Worm (Caenorhabditis elegans) whole organism, young adult: ENCODE results near the gene ccdc-47.

Source experiments
- B0019.2 ChIP-seq: fragments of 200-800 bp; sonication (Bioruptor generic); conservative IDR thresholded peaks from 2 replicates; pipeline ENCODE4 v1.3.6; 2022; ENCODE audit warnings: missing genetic modification reagents, missing genetic modification characterization, missing compliant biosample characterization
- B0035.1 ChIP-seq: sonication (generic microtip); optimal IDR thresholded peaks from 2 replicates; lab custom pipeline; 2016; ENCODE audit warnings: missing genetic modification characterization, mild to moderate bottlenecking, missing compliant biosample characterization, missing genotype, missing genetic modification reagents
- C17E4.6 ChIP-seq: fragments of 200-800 bp; sonication (Bioruptor generic); IDR thresholded peaks from 2 replicates; pipeline ENCODE4 v1.3.6; 2022; ENCODE audit warnings: missing genetic modification reagents, missing genetic modification characterization, missing compliant biosample characterization
- F23B12.7 ChIP-seq: sonication (generic microtip); optimal IDR thresholded peaks from 2 replicates; lab custom pipeline; 2017; ENCODE audit warnings: missing genetic modification characterization, mild to moderate bottlenecking, missing compliant biosample characterization, antibody characterized with exemption, moderate library complexity; ENCODE audit not compliant: insufficient read depth
- F33H1.4 ChIP-seq: fragments of 200-800 bp; sonication (Bioruptor generic); IDR thresholded peaks from 2 replicates; pipeline ENCODE4 v1.3.6; 2022; ENCODE audit warnings: missing genetic modification reagents, missing genetic modification characterization, missing compliant biosample characterization
- F37B4.10 ChIP-seq: fragments of 200-800 bp; sonication (Bioruptor generic); IDR thresholded peaks from 2 replicates; pipeline ENCODE4 v1.3.6; 2022; ENCODE audit warnings: missing genetic modification characterization, missing compliant biosample characterization
- F39B2.1 ChIP-seq: fragments of 200-800 bp; sonication (Bioruptor generic); IDR thresholded peaks from 2 replicates; pipeline ENCODE4 v1.3.6; 2022; ENCODE audit warnings: missing genetic modification reagents, missing genetic modification characterization, missing compliant biosample characterization
- F57A8.1 ChIP-seq: fragments of 200-800 bp; sonication (Bioruptor generic); optimal IDR thresholded peaks from 2 replicates; lab custom pipeline; 2018; ENCODE audit warnings: mild to moderate bottlenecking, missing genetic modification characterization, moderate library complexity, missing compliant biosample characterization
- K12H6.12 ChIP-seq: fragments of 200-800 bp; sonication (Bioruptor generic); optimal IDR thresholded peaks from 2 replicates; lab custom pipeline; 2018; ENCODE audit warnings: mild to moderate bottlenecking, missing genetic modification characterization, missing compliant biosample characterization
- Y95B8A.8 ChIP-seq: fragments of 200-800 bp; sonication (Bioruptor generic); IDR thresholded peaks from 2 replicates; pipeline ENCODE4 v1.3.6; 2022; ENCODE audit warnings: missing genetic modification reagents, missing genetic modification characterization, missing compliant biosample characterization
- aptf-2 ChIP-seq: fragments of 200-800 bp; sonication (Bioruptor generic); conservative IDR thresholded peaks from 2 replicates; pipeline ENCODE4 v1.3.6; 2022; ENCODE audit warnings: missing genetic modification reagents, missing genetic modification characterization, missing compliant biosample characterization
- atf-7 ChIP-seq: sonication (generic microtip); optimal IDR thresholded peaks from 2 replicates; lab custom pipeline; 2017; ENCODE audit warnings: mild to moderate bottlenecking, missing genetic modification characterization, missing compliant biosample characterization
- ccch-3 ChIP-seq: fragments of 200-800 bp; sonication (Bioruptor generic); optimal IDR thresholded peaks from 2 replicates; lab custom pipeline; 2018; ENCODE audit warnings: mild to moderate bottlenecking, missing genetic modification characterization, missing compliant biosample characterization
- cebp-1 ChIP-seq, 2 experiments: fragments of 200-800 bp in 1 of 2; sonication (Bioruptor generic) in 1 of 2; sonication (generic microtip) in 1 of 2; IDR thresholded peaks in 1 of 2; optimal IDR thresholded peaks in 1 of 2; 2 replicates each; pipeline versions ENCODE4 v1.3.6 to Lab custom; 2017 to 2022; ENCODE audit warnings: missing compliant biosample characterization in 2 of 2, missing genetic modification characterization in 2 of 2, mild to moderate bottlenecking in 1 of 2, missing genetic modification reagents in 1 of 2, moderate library complexity in 1 of 2
- ceh-100 ChIP-seq: fragments of 200-800 bp; sonication (Bioruptor generic); IDR thresholded peaks from 2 replicates; pipeline ENCODE4 v1.3.6; 2022; ENCODE audit warnings: missing genetic modification reagents, missing genetic modification characterization, missing compliant biosample characterization
- ceh-58 ChIP-seq: fragments of 200-800 bp; sonication (Bioruptor generic); IDR thresholded peaks from 2 replicates; pipeline ENCODE4 v1.3.6; 2022; ENCODE audit warnings: missing genetic modification characterization, missing compliant biosample characterization
- ceh-91 ChIP-seq: fragments of 200-800 bp; sonication (Bioruptor generic); IDR thresholded peaks from 2 replicates; pipeline ENCODE4 v1.3.6; 2022; ENCODE audit warnings: missing genetic modification reagents, missing genetic modification characterization, missing compliant biosample characterization
- dox-1 ChIP-seq: fragments of 200-800 bp; sonication (Bioruptor generic); IDR thresholded peaks from 2 replicates; pipeline ENCODE4 v1.3.6; 2022; ENCODE audit warnings: missing genetic modification reagents, missing genetic modification characterization, missing compliant biosample characterization
- efl-1 ChIP-seq: fragments of 150-350 bp; optimal IDR thresholded peaks from 2 replicates; lab custom pipeline; 2014; ENCODE audit warnings: missing biosample characterization, missing genetic modification reagents, missing genetic modification characterization
- ets-4 ChIP-seq: fragments of 200-800 bp; sonication (Bioruptor generic); optimal IDR thresholded peaks from 2 replicates; lab custom pipeline; 2018; ENCODE audit warnings: mild to moderate bottlenecking, missing genetic modification characterization, missing compliant biosample characterization
- lag-1 ChIP-seq: fragments of 200-800 bp; sonication (Bioruptor generic); IDR thresholded peaks from 2 replicates; pipeline ENCODE4 v1.3.6; 2022; ENCODE audit warnings: missing genetic modification reagents, missing genetic modification characterization, missing compliant biosample characterization
- lin-26 ChIP-seq: fragments of 200-800 bp; sonication (Bioruptor generic); IDR thresholded peaks from 2 replicates; pipeline ENCODE4 v1.3.6; 2022; ENCODE audit warnings: missing genetic modification reagents, missing genetic modification characterization, missing compliant biosample characterization
- lin-35 ChIP-seq, 3 experiments: fragments of 150-350 bp in 2 of 3; sonication (generic microtip) in 1 of 3; optimal IDR thresholded peaks; 2 replicates each; lab custom pipeline; 2014 to 2018; ENCODE audit warnings: missing biosample characterization in 3 of 3, missing genetic modification characterization in 3 of 3, missing genetic modification reagents in 3 of 3
- lin-40 ChIP-seq: sonication (generic microtip); optimal IDR thresholded peaks from 2 replicates; lab custom pipeline; 2016; ENCODE audit warnings: missing genetic modification characterization, mild to moderate bottlenecking, missing compliant biosample characterization, missing genotype, missing genetic modification reagents
- lir-1 ChIP-seq: fragments of 200-800 bp; sonication (Bioruptor generic); conservative IDR thresholded peaks from 2 replicates; pipeline ENCODE4 v1.3.6; 2022; ENCODE audit warnings: missing genetic modification reagents, missing genetic modification characterization, missing compliant biosample characterization
- madf-8 ChIP-seq: fragments of 200-800 bp; sonication (Bioruptor generic); conservative IDR thresholded peaks from 2 replicates; pipeline ENCODE4 v1.3.6; 2022; ENCODE audit warnings: missing genetic modification reagents, missing genetic modification characterization, missing compliant biosample characterization
- mcd-1 ChIP-seq: fragments of 200-800 bp; sonication (Bioruptor generic); IDR thresholded peaks from 2 replicates; pipeline ENCODE4 v1.3.6; 2022; ENCODE audit warnings: missing genetic modification reagents, missing genetic modification characterization, missing compliant biosample characterization
- mel-28 ChIP-seq: sonication (generic microtip); optimal IDR thresholded peaks from 2 replicates; lab custom pipeline; 2016; ENCODE audit warnings: borderline replicate concordance, mild to moderate bottlenecking, missing genetic modification characterization, missing compliant biosample characterization
- mes-4 ChIP-seq: sonication (generic microtip); optimal IDR thresholded peaks from 2 replicates; lab custom pipeline; 2016; ENCODE audit warnings: missing genotype, missing genetic modification characterization, missing compliant biosample characterization
- nfya-1 ChIP-seq: sonication (generic microtip); optimal IDR thresholded peaks from 2 replicates; lab custom pipeline; 2017; ENCODE audit warnings: antibody characterized with exemption, missing compliant biosample characterization, missing genetic modification characterization, borderline replicate concordance; ENCODE audit not compliant: insufficient read depth
- nfya-2 ChIP-seq: fragments of 200-800 bp; sonication (Bioruptor generic); IDR thresholded peaks from 2 replicates; pipeline ENCODE4 v1.3.6; 2022; ENCODE audit warnings: missing genetic modification reagents, missing genetic modification characterization, missing compliant biosample characterization
- snpc-3.4 ChIP-seq: sonication (generic microtip); optimal IDR thresholded peaks from 2 replicates; lab custom pipeline; 2017; ENCODE audit warnings: missing genetic modification characterization, mild to moderate bottlenecking, missing compliant biosample characterization, antibody characterized with exemption, moderate library complexity, missing genotype, missing genetic modification reagents
- tlf-1 ChIP-seq: fragments of 200-800 bp; sonication (Bioruptor generic); optimal IDR thresholded peaks from 2 replicates; lab custom pipeline; 2018; ENCODE audit warnings: mild to moderate bottlenecking, missing genetic modification characterization, missing compliant biosample characterization
- zfh-2 ChIP-seq: fragments of 200-800 bp; sonication (Bioruptor generic); conservative IDR thresholded peaks from 2 replicates; pipeline ENCODE4 v1.3.6; 2022; ENCODE audit warnings: missing genetic modification reagents, missing genetic modification characterization, missing compliant biosample characterization
- zim-3 ChIP-seq: sonication (generic microtip); optimal IDR thresholded peaks from 2 replicates; lab custom pipeline; 2017; ENCODE audit warnings: mild to moderate bottlenecking, missing genetic modification characterization, moderate library complexity, missing compliant biosample characterization
- ztf-3 ChIP-seq: fragments of 200-800 bp; sonication (Bioruptor generic); optimal IDR thresholded peaks from 2 replicates; lab custom pipeline; 2018; ENCODE audit warnings: mild to moderate bottlenecking, missing genetic modification characterization, missing compliant biosample characterization
- ztf-6 ChIP-seq: fragments of 200-800 bp; sonication (Bioruptor generic); IDR thresholded peaks from 2 replicates; pipeline ENCODE4 v1.3.6; 2022; ENCODE audit warnings: missing genetic modification reagents, missing genetic modification characterization, missing compliant biosample characterization

Gene ccdc-47

DNA sequence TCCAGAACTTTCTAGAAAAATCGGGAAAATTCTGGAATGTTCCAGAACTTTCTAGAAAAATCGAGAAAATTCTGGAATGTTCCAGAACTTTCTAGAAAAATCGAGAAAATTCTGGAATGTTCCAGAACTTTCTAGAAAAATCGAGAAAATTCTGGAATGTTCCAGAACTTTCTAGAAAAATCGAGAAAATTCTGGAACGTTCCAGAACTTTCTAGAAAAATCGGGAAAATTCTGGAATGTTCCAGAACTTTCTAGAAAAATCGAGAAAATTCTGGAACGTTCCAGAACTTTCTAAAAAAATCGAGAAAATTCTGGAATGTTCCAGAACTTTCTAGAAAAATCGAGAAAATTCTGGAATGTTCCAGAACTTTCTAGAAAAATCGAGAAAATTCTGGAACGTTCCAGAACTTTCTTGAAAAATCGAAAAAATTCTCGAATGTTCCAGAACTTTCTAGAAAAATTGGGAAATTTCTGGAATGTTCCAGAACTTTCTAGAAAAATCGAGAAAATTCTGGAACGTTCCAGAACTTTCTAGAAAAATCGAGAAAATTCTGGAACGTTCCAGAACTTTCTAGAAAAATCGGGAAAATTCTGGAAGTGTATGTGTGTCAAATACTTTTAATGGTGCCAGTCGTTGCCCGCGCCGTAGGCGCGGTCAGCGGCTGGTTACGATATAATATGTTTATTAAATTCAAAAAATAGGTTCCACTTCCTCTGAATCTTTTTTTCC is 19.5 kb upstream of the ccdc-47 start (continued):
- TF ChIP-seq ceh-58 (peak; percentile 99), dox-1 (GFP tag; lab: Robert Waterston, UW) (peak; percentile 98), mcd-1 (GFP tag; lab: Robert Waterston, UW) (0 out of 2 replicates have a peak, but pooled peaks have one; percentile 33), nfya-2 (peak; percentile 83; the same call in 1 of the 2 replicates), ztf-6 (GFP tag; lab: Robert Waterston, UW) (peak; percentile 61; the same call in 1 of the 2 replicates)

DNA sequence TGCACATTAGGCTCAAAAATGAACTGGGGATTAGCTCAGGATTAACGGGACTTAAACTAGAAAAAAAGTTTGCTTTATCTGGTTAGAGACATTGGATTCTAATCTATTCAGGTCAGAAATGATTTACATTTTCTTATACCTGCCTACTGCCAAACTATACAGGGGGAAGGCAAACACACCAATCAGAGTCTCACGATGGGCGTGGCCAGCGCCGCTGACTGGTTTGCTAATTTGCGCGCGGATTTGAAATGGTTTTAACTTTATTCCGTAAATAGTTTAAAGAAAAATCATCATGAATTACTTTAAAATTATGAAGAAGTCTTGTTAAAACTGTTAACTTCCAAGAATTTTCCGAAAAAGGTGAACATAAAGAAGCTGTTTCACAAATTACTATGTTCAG is 18.4 kb upstream of the ccdc-47 start:
- no peak for TF ChIP-seq zfh-2 (GFP tag; lab: Robert Waterston, UW)
- no peak for TF ChIP-seq madf-8 (GFP tag; lab: Robert Waterston, UW)
- TF ChIP-seq ztf-6 (GFP tag; lab: Robert Waterston, UW) = no peak
- no peak for TF ChIP-seq zim-3 (tag; lab: Kevin White, UChicago)
- no peak for TF ChIP-seq B0035.1 (tag; lab: Kevin White, UChicago)
- no peak for TF ChIP-seq F23B12.7 (tag; lab: Kevin White, UChicago)
- TF ChIP-seq aptf-2 (GFP tag; lab: Robert Waterston, UW) = no peak
- TF ChIP-seq efl-1 (GFP tag; lab: Kevin White, UChicago) = no peak
- TF ChIP-seq dox-1 (GFP tag; lab: Robert Waterston, UW) = no peak
- no peak for TF ChIP-seq lin-40 (tag; lab: Kevin White, UChicago)
- TF ChIP-seq F33H1.4 (GFP tag; lab: Robert Waterston, UW) = no peak
- no peak for TF ChIP-seq cebp-1 (GFP tag; IDR thresholded peaks at IDR 0.05; lab: Robert Waterston, UW)
- TF ChIP-seq cebp-1 (tag; optimal IDR thresholded peaks at IDR 0.05; lab: Kevin White, UChicago) = no peak
- TF ChIP-seq lag-1 = no peak
- TF ChIP-seq ets-4 (GFP tag; lab: Kevin White, UChicago) = no peak
- TF ChIP-seq Y95B8A.8 = no peak
- no peak for TF ChIP-seq ztf-3 (GFP tag; lab: Kevin White, UChicago)
- TF ChIP-seq nfya-1 = no peak

DNA sequence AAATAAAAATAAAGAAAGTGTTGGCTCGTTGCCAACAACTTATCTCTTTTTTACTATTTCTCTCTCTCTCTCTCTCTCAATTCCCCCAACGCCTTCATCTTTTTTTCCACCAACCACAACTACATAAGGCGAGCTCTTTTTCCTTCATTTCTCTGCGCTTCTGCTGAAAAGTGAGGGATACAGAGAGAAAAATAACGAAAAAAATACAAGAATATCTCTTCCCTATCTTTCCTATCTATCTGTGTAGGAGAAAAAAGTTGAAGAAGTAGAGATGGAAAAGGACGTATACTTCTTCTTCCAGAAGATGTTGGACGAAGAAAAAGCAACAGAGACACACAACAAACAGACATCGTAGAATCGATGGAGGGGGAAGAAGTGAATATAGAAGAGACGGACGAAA is 17.9 kb upstream of the ccdc-47 start:
- TF ChIP-seq mes-4 (no peak), K12H6.12 (tag; lab: Kevin White, UChicago) (peak; percentile 65)

DNA sequence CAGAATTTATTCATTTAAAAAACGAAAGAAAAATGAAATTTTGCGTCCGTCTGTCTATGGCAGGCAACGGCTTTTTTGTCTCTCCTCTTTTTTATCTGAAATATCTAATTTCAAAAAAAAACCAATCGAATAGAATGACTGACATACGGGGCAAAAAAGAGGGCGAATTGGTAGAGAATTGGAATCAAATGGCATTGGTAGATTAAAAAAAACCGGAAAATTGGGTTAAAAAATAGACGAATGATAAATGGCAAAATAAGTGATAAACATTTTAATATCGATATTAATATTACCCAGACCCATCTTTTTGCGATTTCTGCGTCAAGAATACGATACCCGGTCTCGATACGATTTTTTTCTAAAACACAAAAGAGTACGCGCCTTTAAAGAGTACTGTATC is 15.2 kb upstream of the ccdc-47 start, which contains the start of gene tir-1:
Gene tir-1 (minus strand): TSS at position 101 of the 400 bp plus-strand sequence.
- TF ChIP-seq snpc-3.4 (tag; lab: Kevin White, UChicago) (no peak), atf-7 (no peak), B0035.1 (tag; lab: Kevin White, UChicago) (no peak), tlf-1 (GFP tag; lab: Kevin White, UChicago) (no peak), lir-1 (GFP tag; lab: Robert Waterston, UW) (no peak), ceh-100 (GFP tag; lab: Robert Waterston, UW) (no peak), ccch-3 (no peak), mel-28 (tag; lab: Kevin White, UChicago) (no peak), B0019.2 (no peak), lin-26 (GFP tag; lab: Robert Waterston, UW) (no peak), C17E4.6 (GFP tag; lab: Robert Waterston, UW) (no peak), F39B2.1 (GFP tag; lab: Robert Waterston, UW) (no peak), lin-35 (GFP tag; optimal IDR thresholded peaks at IDR 0.05; lab: Kevin White, UChicago) (no peak), F57A8.1 (no peak), F33H1.4 (GFP tag; lab: Robert Waterston, UW) (no peak), ceh-91 (GFP tag; lab: Robert Waterston, UW) (no peak), F37B4.10 (GFP tag; lab: Robert Waterston, UW) (no peak)
